ENCODE assay signal across 4 fruit fly cellular contexts in the genomic region with DNA sequence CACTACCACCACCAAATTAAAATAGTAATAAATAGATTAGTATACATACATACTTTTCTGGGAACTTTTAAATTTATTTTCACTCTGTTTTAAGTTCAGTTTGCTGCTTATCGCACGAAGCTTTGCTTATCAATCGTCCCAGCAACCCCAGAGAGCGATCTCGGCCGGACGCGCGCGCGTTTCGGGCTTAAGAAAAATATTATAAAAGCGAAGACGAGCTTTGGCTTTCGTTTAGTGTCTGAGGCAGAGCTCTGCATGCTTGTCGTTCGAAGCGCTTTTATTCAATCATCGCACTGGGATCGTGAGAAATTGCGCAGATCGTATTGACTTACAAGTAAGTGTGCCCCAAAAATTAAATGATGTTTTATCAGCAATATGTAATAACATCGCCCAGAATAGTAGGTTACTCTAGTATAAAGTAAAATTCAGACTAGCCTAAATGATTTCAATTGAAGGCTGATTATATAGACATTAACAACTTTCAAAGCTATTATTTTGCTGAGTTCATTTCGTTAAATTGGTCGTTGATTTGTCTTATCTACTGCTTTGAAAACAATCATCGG.
TF ChIP-seq lines count a peak whose summit lies in the region.

Gel (plus strand) TSS at position 227 of the 563 bp plus-strand sequence.

- no peak for TF ChIP-seq CTCF in whole organism, embryonic (GFP tag; optimal IDR thresholded peaks at IDR 0.05; lab: Kevin White, UChicago)

TF ChIP-seq in whole organism, adult, 20 proteins besides CTCF, POLR2A, EP300 and RAD21:
- TF ChIP-seq CG7045 (GFP tag; optimal IDR thresholded peaks at IDR 0.05; lab: Kevin White, UChicago) (no peak), cic (GFP tag; optimal IDR thresholded peaks at IDR 0.05; lab: Kevin White, UChicago) (peak; percentile 53), CG7101 (tag; optimal IDR thresholded peaks at IDR 0.05; lab: Kevin White, UChicago) (no peak), toe (GFP tag; optimal IDR thresholded peaks at IDR 0.05; lab: Kevin White, UChicago) (no peak), CG14711 (tag; optimal IDR thresholded peaks at IDR 0.05; lab: Kevin White, UChicago) (no peak), cnc (optimal IDR thresholded peaks at IDR 0.05; lab: Kevin White, UChicago) (no peak), CG33017 (tag; optimal IDR thresholded peaks at IDR 0.05; lab: Kevin White, UChicago) (no peak), Mnt (GFP tag; optimal IDR thresholded peaks at IDR 0.05; lab: Kevin White, UChicago) (peak; percentile 15), Crg-1 (GFP tag; optimal IDR thresholded peaks at IDR 0.05; lab: Kevin White, UChicago) (no peak)
TF ChIP-seq in whole organism, adult: peak in this region for 2.

TF ChIP-seq in whole organism, embryonic, 481 proteins besides CTCF, POLR2A, EP300 and RAD21:
- TF ChIP-seq Med (GFP tag; lab: Kevin White, UChicago): peak; percentile 38
- 0 out of 4 replicates have a peak, but pooled peaks have one; percentile 28 for TF ChIP-seq chinmo (GFP tag; IDR thresholded peaks at IDR 0.05; lab: Robert Waterston, UW; ENCODE audit: partially characterized antibody)
- TF ChIP-seq Hr39 (optimal IDR thresholded peaks at IDR 0.05; lab: Kevin White, UChicago): peak; percentile 90
- TF ChIP-seq sug (tag; optimal IDR thresholded peaks at IDR 0.05; lab: Kevin White, UChicago): peak; percentile 46
- no peak for TF ChIP-seq CG11504 (tag; optimal IDR thresholded peaks at IDR 0.05; lab: Kevin White, UChicago)
- no peak for TF ChIP-seq sim (GFP tag; IDR thresholded peaks at IDR 0.05; lab: Robert Waterston, UW)
- 0 out of 2 replicates have a peak, but pooled peaks have one; percentile 18 for TF ChIP-seq Bgb (GFP tag; IDR thresholded peaks at IDR 0.05; lab: Robert Waterston, UW; ENCODE audit: partially characterized antibody)
- TF ChIP-seq Deaf1 (tag; optimal IDR thresholded peaks at IDR 0.05; lab: Kevin White, UChicago): peak; percentile 65
- TF ChIP-seq dm (GFP tag; optimal IDR thresholded peaks at IDR 0.05; lab: Kevin White, UChicago): no peak
- peak; percentile 88 for TF ChIP-seq CG34376 (GFP tag; optimal IDR thresholded peaks at IDR 0.05; lab: Kevin White, UChicago)
- TF ChIP-seq CG13624 (GFP tag; optimal IDR thresholded peaks at IDR 0.05; lab: Kevin White, UChicago): peak; percentile 7
- TF ChIP-seq CG1792 (GFP tag; optimal IDR thresholded peaks at IDR 0.05; lab: Kevin White, UChicago): no peak
- TF ChIP-seq CG10543 (GFP tag; optimal IDR thresholded peaks at IDR 0.05; lab: Kevin White, UChicago): peak; percentile 3
- peak in 1 of 2 experiments; percentile 48 for TF ChIP-seq Pdp1 (GFP tag; optimal IDR thresholded peaks at IDR 0.05; lab: Kevin White, UChicago)
- no peak for TF ChIP-seq gsb-n (tag; optimal IDR thresholded peaks at IDR 0.05; lab: Kevin White, UChicago)
TF ChIP-seq in whole organism, embryonic: peak in this region for 10.

TF ChIP-seq in whole organism, prepupa, 60 proteins besides CTCF, POLR2A, EP300 and RAD21:
- no peak for TF ChIP-seq eg (GFP tag; IDR thresholded peaks at IDR 0.05; lab: Robert Waterston, UW)
- peak; percentile 44 for TF ChIP-seq Eip78C (GFP tag; lab: Kevin White, UChicago)
- no peak for TF ChIP-seq topi (GFP tag; optimal IDR thresholded peaks at IDR 0.05; lab: Kevin White, UChicago)
- no peak for TF ChIP-seq Hr38 (GFP tag; optimal IDR thresholded peaks at IDR 0.05; lab: Kevin White, UChicago)
- peak; percentile 90 for TF ChIP-seq svp (GFP tag; lab: Kevin White, UChicago)

TF ChIP-seq in whole organism, wandering third instar larva, 38 proteins besides CTCF, POLR2A, EP300 and RAD21:
- TF ChIP-seq sage (GFP tag; optimal IDR thresholded peaks at IDR 0.05; lab: Kevin White, UChicago): no peak
- no peak for TF ChIP-seq Rel (GFP tag; optimal IDR thresholded peaks at IDR 0.05; lab: Kevin White, UChicago)
- peak; percentile 38 for TF ChIP-seq Rel (tag; optimal IDR thresholded peaks at IDR 0.05; lab: Kevin White, UChicago)
- no peak for TF ChIP-seq usp (GFP tag; optimal IDR thresholded peaks at IDR 0.05; lab: Kevin White, UChicago)
- no peak for TF ChIP-seq fru (GFP tag; optimal IDR thresholded peaks at IDR 0.05; lab: Kevin White, UChicago)
- TF ChIP-seq foxo (GFP tag; optimal IDR thresholded peaks at IDR 0.05; lab: Kevin White, UChicago): no peak
- no peak for TF ChIP-seq Abd-B (GFP tag; optimal IDR thresholded peaks at IDR 0.05; lab: Kevin White, UChicago)
- TF ChIP-seq dsf (GFP tag; optimal IDR thresholded peaks at IDR 0.05; lab: Kevin White, UChicago; ENCODE audit: borderline replicate concordance): no peak
- no peak for TF ChIP-seq psq (GFP tag; optimal IDR thresholded peaks at IDR 0.05; lab: Kevin White, UChicago)
- TF ChIP-seq h (GFP tag; optimal IDR thresholded peaks at IDR 0.05; lab: Kevin White, UChicago): peak; percentile 46
- TF ChIP-seq Jra (GFP tag; optimal IDR thresholded peaks at IDR 0.05; lab: Kevin White, UChicago): no peak
- TF ChIP-seq dmrt93B (GFP tag; optimal IDR thresholded peaks at IDR 0.05; lab: Kevin White, UChicago): no peak
- TF ChIP-seq CG9705 (GFP tag; optimal IDR thresholded peaks at IDR 0.05; lab: Kevin White, UChicago): no peak
- no peak for TF ChIP-seq ey (GFP tag; optimal IDR thresholded peaks at IDR 0.05; lab: Kevin White, UChicago)
- TF ChIP-seq HLH106 (tag; optimal IDR thresholded peaks at IDR 0.05; lab: Kevin White, UChicago): no peak
- no peak for TF ChIP-seq tai (GFP tag; optimal IDR thresholded peaks at IDR 0.05; lab: Kevin White, UChicago)
- no peak for TF ChIP-seq pan (optimal IDR thresholded peaks at IDR 0.05; lab: Kevin White, UChicago)
